Worm (Caenorhabditis elegans) whole organism, L2 larva: ENCODE data around the gene srw-36.

Source experiments
- F13H6.1 ChIP-seq: sonication (generic microtip); optimal IDR thresholded peaks from 2 replicates; lab custom pipeline; 2016; ENCODE audit warnings: missing genetic modification characterization, missing compliant biosample characterization
- Y55F3AM.14 ChIP-seq: fragments of 200-800 bp; sonication (Bioruptor generic); optimal IDR thresholded peaks from 2 replicates; lab custom pipeline; 2018; ENCODE audit warnings: mild to moderate bottlenecking, missing genetic modification characterization, missing compliant biosample characterization
- ZK546.5 ChIP-seq: sonication (generic microtip); optimal IDR thresholded peaks from 2 replicates; lab custom pipeline; 2017; ENCODE audit warnings: missing biosample characterization, missing genetic modification characterization
- alr-1 ChIP-seq: fragments of 150-350 bp; optimal IDR thresholded peaks from 2 replicates; lab custom pipeline; 2014; ENCODE audit warnings: missing biosample characterization, missing genetic modification characterization
- ama-1 ChIP-seq: fragments of 150-350 bp; optimal IDR thresholded peaks from 2 replicates; lab custom pipeline; 2018; ENCODE audit warnings: inconsistent platforms
- blmp-1 ChIP-seq: sonication (generic microtip); optimal IDR thresholded peaks from 2 replicates; lab custom pipeline; 2017; ENCODE audit warnings: missing genetic modification characterization, mild to moderate bottlenecking, missing compliant biosample characterization, antibody characterized with exemption, moderate library complexity; ENCODE audit not compliant: insufficient read depth
- ceh-16 ChIP-seq: fragments of 150-350 bp; optimal IDR thresholded peaks from 2 replicates; lab custom pipeline; 2014; ENCODE audit warnings: missing biosample characterization, missing genetic modification characterization
- ceh-82 ChIP-seq: fragments of 150-350 bp; optimal IDR thresholded peaks from 2 replicates; lab custom pipeline; 2014; ENCODE audit warnings: missing biosample characterization, missing genetic modification characterization
- dmd-4 ChIP-seq: sonication (generic microtip); optimal IDR thresholded peaks from 2 replicates; lab custom pipeline; 2017; ENCODE audit warnings: missing biosample characterization, missing genetic modification characterization
- egl-27 ChIP-seq: sonication (generic microtip); optimal IDR thresholded peaks from 3 replicates; lab custom pipeline; 2017; ENCODE audit warnings: missing biosample characterization, missing genetic modification reagents, missing genetic modification characterization
- elt-1 ChIP-seq: fragments of 150-350 bp; optimal IDR thresholded peaks from 2 replicates; lab custom pipeline; 2014; ENCODE audit warnings: missing biosample characterization, missing genetic modification characterization
- elt-3 ChIP-seq: sonication (generic microtip); optimal IDR thresholded peaks from 2 replicates; lab custom pipeline; 2017; ENCODE audit warnings: missing biosample characterization, missing genetic modification characterization
- fos-1 ChIP-seq: fragments of 150-350 bp; optimal IDR thresholded peaks from 2 replicates; lab custom pipeline; 2014; ENCODE audit warnings: missing biosample characterization, missing genetic modification characterization
- lin-13 ChIP-seq: fragments of 150-350 bp; optimal IDR thresholded peaks from 2 replicates; lab custom pipeline; 2014; ENCODE audit warnings: missing biosample characterization, missing genetic modification reagents, missing genetic modification characterization
- mab-5 ChIP-seq: fragments of 150-350 bp; optimal IDR thresholded peaks from 2 replicates; lab custom pipeline; 2014; ENCODE audit warnings: missing biosample characterization, missing genetic modification characterization
- nhr-12 ChIP-seq: fragments of 150-350 bp; optimal IDR thresholded peaks from 2 replicates; lab custom pipeline; 2014; ENCODE audit warnings: missing biosample characterization, missing genetic modification characterization
- nhr-129 ChIP-seq: fragments of 150-350 bp; optimal IDR thresholded peaks from 2 replicates; lab custom pipeline; 2014; ENCODE audit warnings: missing biosample characterization, missing genetic modification characterization
- nhr-23 ChIP-seq: fragments of 150-350 bp; optimal IDR thresholded peaks from 2 replicates; lab custom pipeline; 2014; ENCODE audit warnings: missing biosample characterization, missing genetic modification reagents, missing genetic modification characterization
- nhr-6 ChIP-seq: fragments of 150-350 bp; optimal IDR thresholded peaks from 2 replicates; lab custom pipeline; 2014; ENCODE audit warnings: missing biosample characterization, missing genetic modification characterization
- peb-1 ChIP-seq: fragments of 150-350 bp; optimal IDR thresholded peaks from 2 replicates; lab custom pipeline; 2014; ENCODE audit warnings: missing biosample characterization, missing genetic modification characterization
- sem-4 ChIP-seq: fragments of 150-350 bp; optimal IDR thresholded peaks from 2 replicates; lab custom pipeline; 2014; ENCODE audit warnings: missing biosample characterization, missing genetic modification reagents, missing genetic modification characterization
- skn-1 ChIP-seq: sonication (generic microtip); optimal IDR thresholded peaks from 2 replicates; lab custom pipeline; 2017; ENCODE audit warnings: missing biosample characterization, missing genetic modification characterization
- sma-3 ChIP-seq: sonication (generic microtip); optimal IDR thresholded peaks from 2 replicates; lab custom pipeline; 2016; ENCODE audit warnings: missing genetic modification reagents, missing genetic modification characterization, missing compliant biosample characterization
- sma-9 ChIP-seq, 2 experiments: fragments of 150-350 bp in 1 of 2; sonication (generic microtip) in 1 of 2; optimal IDR thresholded peaks; 2 replicates each; lab custom pipeline; 2014 to 2016; ENCODE audit warnings: missing genetic modification characterization in 2 of 2, mild to moderate bottlenecking in 1 of 2, missing biosample characterization in 1 of 2, missing compliant biosample characterization in 1 of 2, missing genetic modification reagents in 1 of 2, moderate library complexity in 1 of 2
- unc-39 ChIP-seq: fragments of 150-350 bp; optimal IDR thresholded peaks from 2 replicates; lab custom pipeline; 2014; ENCODE audit warnings: missing biosample characterization, missing genetic modification characterization
- unc-62 ChIP-seq: fragments of 150-350 bp; optimal IDR thresholded peaks from 2 replicates; lab custom pipeline; 2014; ENCODE audit warnings: missing biosample characterization, missing genetic modification reagents, missing genetic modification characterization
- ztf-1 ChIP-seq: fragments of 200-800 bp; sonication (Bioruptor generic); conservative IDR thresholded peaks from 2 replicates; pipeline ENCODE4 v1.3.6; 2022; ENCODE audit warnings: missing genetic modification characterization, missing compliant biosample characterization
- ztf-11 ChIP-seq: sonication (generic microtip); optimal IDR thresholded peaks from 2 replicates; lab custom pipeline; 2017; ENCODE audit warnings: missing biosample characterization, missing genetic modification characterization
- ztf-4 ChIP-seq: fragments of 150-350 bp; optimal IDR thresholded peaks from 2 replicates; lab custom pipeline; 2014; ENCODE audit warnings: missing biosample characterization, missing genetic modification characterization

The srw-36 gene

DNA sequence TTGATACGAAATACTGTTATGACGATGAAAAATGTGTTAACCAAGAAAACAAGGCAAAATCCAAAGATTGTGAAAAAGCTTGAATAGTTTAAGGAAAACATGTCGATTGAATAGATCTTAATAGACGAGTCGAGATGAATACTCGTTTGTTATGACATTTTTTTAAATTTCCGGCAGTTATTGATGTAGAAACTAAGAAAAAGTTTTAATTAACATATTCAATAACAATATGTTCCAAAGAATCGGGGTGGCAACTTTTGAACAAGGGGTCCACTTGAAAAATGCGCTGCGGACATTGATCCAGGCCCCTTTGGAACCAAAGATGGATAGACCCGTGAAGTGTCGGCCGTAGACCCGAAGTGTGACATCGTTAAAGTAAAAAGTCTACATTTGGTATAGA is 11.8 kb upstream of the srw-36 start, which contains the start of gene str-61:
Gene str-61 (minus strand): TSS at position 101 of the 400 bp plus-strand sequence.
- no peak for TF ChIP-seq lin-13 (GFP tag; lab: Kevin White, UChicago)
- no peak for TF ChIP-seq sem-4 (tag; lab: Kevin White, UChicago)
- TF ChIP-seq sma-3 (GFP tag; lab: Kevin White, UChicago), result no peak
- no peak for TF ChIP-seq egl-27 (tag; lab: Kevin White, UChicago)
- no peak for TF ChIP-seq ztf-11
- TF ChIP-seq unc-62 (GFP tag; lab: Kevin White, UChicago), result no peak
- no peak for TF ChIP-seq ceh-82 (tag; lab: Kevin White, UChicago)

ce11 chrV:16672198-16672597 is 10.8 kb upstream of the srw-36 start, which contains the start of gene F14F8.8:
F14F8.8 (minus strand) TSS chrV:16672298.
- TF ChIP-seq ceh-16 (no peak), unc-39 (tag; lab: Kevin White, UChicago) (no peak), nhr-6 (tag; lab: Kevin White, UChicago) (no peak), dmd-4 (no peak), ceh-82 (tag; lab: Kevin White, UChicago) (no peak), elt-3 (tag; lab: Kevin White, UChicago) (no peak), blmp-1 (tag; lab: Kevin White, UChicago) (no peak), ztf-4 (tag; lab: Kevin White, UChicago) (no peak), lin-13 (GFP tag; lab: Kevin White, UChicago) (no peak)

DNA sequence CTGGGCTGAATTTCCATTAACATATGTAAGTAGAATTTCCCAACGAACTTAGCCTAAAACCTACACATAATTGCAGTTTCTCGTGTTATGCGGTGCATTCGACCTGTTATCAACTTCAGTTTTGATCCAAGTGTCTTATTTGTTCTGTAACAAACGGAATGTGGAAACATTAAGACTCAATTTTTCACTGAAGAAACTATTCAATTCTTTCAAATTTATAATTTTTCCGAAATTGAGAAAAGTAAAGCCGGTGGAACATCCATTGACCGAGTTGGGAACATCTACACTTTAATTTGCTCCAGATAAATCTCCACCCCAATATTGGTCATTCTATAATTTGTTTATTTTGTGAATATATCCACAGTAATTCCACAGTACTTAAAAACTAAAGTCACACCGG is 8.6 kb upstream of the srw-36 start:
- no peak for TF ChIP-seq ceh-16
- no peak for TF ChIP-seq elt-3 (tag; lab: Kevin White, UChicago)
- TF ChIP-seq sem-4 (tag; lab: Kevin White, UChicago), result no peak
- no peak for TF ChIP-seq peb-1
- TF ChIP-seq blmp-1 (tag; lab: Kevin White, UChicago), result no peak
- no peak for TF ChIP-seq sma-9 (GFP tag; optimal IDR thresholded peaks at IDR 0.05; lab: Kevin White, UChicago)
- no peak for TF ChIP-seq sma-9 (tag; optimal IDR thresholded peaks at IDR 0.05; lab: Kevin White, UChicago)
- no peak for TF ChIP-seq alr-1 (tag; lab: Kevin White, UChicago)
- TF ChIP-seq ceh-82 (tag; lab: Kevin White, UChicago), result no peak
- TF ChIP-seq nhr-12 (tag; lab: Kevin White, UChicago), result no peak
- no peak for TF ChIP-seq dmd-4
- no peak for TF ChIP-seq ztf-1 (GFP tag; lab: Robert Waterston, UW)
- TF ChIP-seq fos-1 (tag; lab: Kevin White, UChicago), result no peak
- TF ChIP-seq, all 48 proteins: peak for 0

DNA sequence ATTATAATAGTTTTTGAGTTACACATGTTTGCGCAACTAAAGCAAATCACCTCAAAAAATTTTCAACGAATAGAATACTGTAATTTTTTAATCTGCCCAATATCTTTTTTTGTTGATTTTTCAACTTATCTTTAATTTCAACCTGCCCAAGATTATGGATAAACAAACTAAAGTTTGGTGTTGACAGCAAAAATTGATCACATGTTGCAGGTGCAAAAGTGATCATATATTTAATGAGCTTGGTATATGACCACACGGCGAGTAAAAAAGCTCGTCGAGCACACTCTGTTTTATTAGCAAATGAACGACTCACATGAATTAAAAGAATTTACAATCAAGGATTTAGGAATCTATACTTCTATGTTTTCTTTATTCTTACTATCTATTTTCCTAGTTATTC is 7.4 kb upstream of the srw-36 start, which contains the start of gene srz-1:
Gene srz-1 (plus strand): TSS at position 301 of the 400 bp plus-strand sequence.
- no peak for TF ChIP-seq nhr-12 (tag; lab: Kevin White, UChicago)
- TF ChIP-seq elt-1 (tag; lab: Kevin White, UChicago), result no peak
- TF ChIP-seq Y55F3AM.14 (GFP tag; lab: Kevin White, UChicago), result no peak
- no peak for TF ChIP-seq lin-13 (GFP tag; lab: Kevin White, UChicago)
- TF ChIP-seq fos-1 (tag; lab: Kevin White, UChicago), result no peak
- no peak for TF ChIP-seq unc-39 (tag; lab: Kevin White, UChicago)
- TF ChIP-seq ZK546.5, result no peak
- no peak for TF ChIP-seq mab-5 (tag; lab: Kevin White, UChicago)
- no peak for TF ChIP-seq ama-1 (lab: Kevin White, UChicago)
- no peak for TF ChIP-seq F13H6.1 (tag; lab: Kevin White, UChicago)
- TF ChIP-seq nhr-23 (tag; lab: Kevin White, UChicago), result no peak
- no peak for TF ChIP-seq skn-1 (tag; lab: Kevin White, UChicago)
- no peak for TF ChIP-seq ceh-16
- no peak for TF ChIP-seq unc-62 (GFP tag; lab: Kevin White, UChicago)
- no peak for TF ChIP-seq blmp-1 (tag; lab: Kevin White, UChicago)

DNA sequence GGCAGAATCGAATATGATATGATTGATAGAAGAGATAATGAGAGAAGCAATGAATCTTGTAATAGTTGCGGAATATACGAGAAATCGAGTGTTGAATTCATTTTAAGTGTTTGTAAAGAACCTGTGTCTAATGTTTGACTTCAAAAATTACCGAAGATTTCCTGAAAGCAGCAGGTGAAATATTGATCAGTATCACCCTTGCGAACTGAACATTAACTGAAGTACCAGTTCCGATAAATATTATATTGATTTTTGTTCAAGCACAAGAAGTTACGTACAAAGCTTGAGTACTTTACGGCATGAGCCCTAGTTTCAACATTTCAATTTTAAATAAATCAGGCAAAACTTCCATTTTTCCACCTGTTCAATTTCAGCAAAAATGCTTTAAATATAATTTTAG is 3.7 kb upstream of the srw-36 start, which contains the start of gene srz-103:
Gene srz-103 (minus strand): TSS at position 101 of the 400 bp plus-strand sequence.
- no peak for TF ChIP-seq unc-39 (tag; lab: Kevin White, UChicago)
- no peak for TF ChIP-seq ceh-82 (tag; lab: Kevin White, UChicago)
- no peak for TF ChIP-seq Y55F3AM.14 (GFP tag; lab: Kevin White, UChicago)
- TF ChIP-seq F13H6.1 (tag; lab: Kevin White, UChicago), result no peak
- TF ChIP-seq sma-9 (GFP tag; optimal IDR thresholded peaks at IDR 0.05; lab: Kevin White, UChicago), result no peak
- TF ChIP-seq sma-9 (tag; optimal IDR thresholded peaks at IDR 0.05; lab: Kevin White, UChicago), result no peak
- TF ChIP-seq nhr-129 (tag; lab: Kevin White, UChicago), result no peak
- TF ChIP-seq, all 48 proteins: peak for 0
